Worm (Caenorhabditis elegans): ENCODE measurements around the gene hrpu-1.

DNA sequence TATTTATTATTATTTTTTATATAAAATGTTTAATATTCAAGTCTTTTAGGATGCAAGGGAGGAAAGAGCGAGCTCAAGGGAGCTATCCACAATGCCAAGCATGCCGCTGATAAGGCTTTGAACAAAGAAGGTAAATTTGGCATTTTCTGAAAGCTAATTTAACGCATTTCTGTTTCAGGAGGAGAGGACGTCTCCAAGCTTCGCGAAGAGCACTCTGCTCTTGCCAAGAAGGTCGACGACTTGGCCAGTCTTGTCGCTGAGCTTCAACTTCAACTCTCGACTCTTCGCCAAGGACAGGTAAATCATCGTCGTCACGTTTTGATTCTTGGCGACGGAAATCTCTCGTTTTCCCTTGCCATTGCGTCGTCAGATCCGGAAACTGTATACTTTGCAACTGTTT lies 1.9 kb upstream of the hrpu-1 start:
- TF ChIP-seq him-1 (tag; optimal IDR thresholded peaks at IDR 0.05) (no peak), dao-5 (tag; optimal IDR thresholded peaks at IDR 0.05) (no peak), W03F9.2 (tag; optimal IDR thresholded peaks at IDR 0.05) (no peak)
